Worm (Caenorhabditis elegans): Measurements from ENCODE around the gene ZK813.3.

DNA sequence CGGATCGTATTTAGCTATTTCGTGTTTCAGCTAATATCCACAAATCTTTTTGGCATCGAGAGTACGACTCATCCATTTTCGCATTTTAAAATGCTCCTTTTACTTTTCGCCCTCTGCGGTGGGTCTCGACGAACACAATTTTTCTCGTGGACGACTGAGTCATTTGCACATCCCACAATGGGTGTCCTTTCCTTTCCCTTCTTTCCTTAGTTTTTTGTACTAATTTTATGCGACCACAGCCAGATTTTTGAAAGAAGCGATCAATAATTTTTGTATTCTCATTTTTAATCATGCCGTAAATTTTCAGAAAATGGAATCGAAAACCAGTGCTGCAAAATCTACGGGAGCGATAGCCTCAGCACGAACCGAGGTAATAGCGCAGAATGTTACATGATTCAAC, 39.9 kb upstream of the ZK813.3 start, which contains the start of gene C04F6.9:
- TF ChIP-seq B0310.2 (tag; optimal IDR thresholded peaks at IDR 0.05) = no peak
- no peak for TF ChIP-seq ama-1 (optimal IDR thresholded peaks at IDR 0.05)
- TF ChIP-seq sea-1 (GFP tag; conservative IDR thresholded peaks at IDR 0.05) = no peak
- no peak for TF ChIP-seq scrt-1 (GFP tag; IDR thresholded peaks at IDR 0.05)
- no peak for TF ChIP-seq tbx-11 (GFP tag; IDR thresholded peaks at IDR 0.05)

Data from whole organism, early embryonic.